Worm (Caenorhabditis elegans) whole organism, L4 larva: ENCODE measurements around the gene nspc-3.
"Not testable (repeated sequence)": the region's sequence is repeated elsewhere in the genome, so short reads cannot be mapped to it uniquely, and the experiment has no call there.

Source experiments
- D1046.2 ChIP-seq: fragments of 200-800 bp; sonication (Bioruptor generic); IDR thresholded peaks from 2 replicates; pipeline ENCODE4 v1.3.6; 2022; ENCODE audit warnings: missing genetic modification characterization, missing compliant biosample characterization
- F26F4.8 ChIP-seq: fragments of 200-800 bp; sonication (Bioruptor generic); conservative IDR thresholded peaks from 2 replicates; pipeline ENCODE4 v1.3.6; 2022; ENCODE audit warnings: missing genetic modification characterization, missing compliant biosample characterization
- R02D3.7 ChIP-seq: fragments of 150-350 bp; sonication (generic microtip); optimal IDR thresholded peaks from 3 replicates; lab custom pipeline; 2014; ENCODE audit warnings: missing biosample characterization, missing genetic modification characterization
- T20F7.1 ChIP-seq: fragments of 200-800 bp; sonication (Bioruptor generic); optimal IDR thresholded peaks from 2 replicates; lab custom pipeline; 2018; ENCODE audit warnings: mild to moderate bottlenecking, missing genetic modification characterization, missing compliant biosample characterization
- Y105C5A.15 ChIP-seq: fragments of 200-800 bp; sonication (Bioruptor generic); IDR thresholded peaks from 2 replicates; pipeline ENCODE4 v1.3.6; 2022; ENCODE audit warnings: missing genetic modification characterization, missing compliant biosample characterization
- Y5F2A.4 ChIP-seq: fragments of 200-800 bp; sonication (Bioruptor generic); optimal IDR thresholded peaks from 2 replicates; lab custom pipeline; 2018; ENCODE audit warnings: mild to moderate bottlenecking, missing genetic modification characterization, missing compliant biosample characterization
- ZK546.5 ChIP-seq, 2 experiments: sonication (generic microtip); optimal IDR thresholded peaks; 2 replicates each; lab custom pipeline; 2017; ENCODE audit warnings: missing biosample characterization in 2 of 2, missing genetic modification characterization in 2 of 2
- ceh-32 ChIP-seq: sonication (generic microtip); optimal IDR thresholded peaks from 2 replicates; lab custom pipeline; 2016; ENCODE audit warnings: mild to moderate bottlenecking, missing genetic modification characterization, missing compliant biosample characterization; ENCODE audit not compliant: poor library complexity
- ces-1 ChIP-seq: fragments of 150-350 bp; sonication (generic microtip); optimal IDR thresholded peaks from 4 replicates; lab custom pipeline; 2014; ENCODE audit warnings: missing biosample characterization, missing genetic modification reagents, missing genetic modification characterization
- ctbp-1 ChIP-seq: fragments of 200-800 bp; sonication (Bioruptor generic); IDR thresholded peaks from 2 replicates; pipeline ENCODE4 v1.3.6; 2022; ENCODE audit warnings: missing genetic modification reagents, missing genetic modification characterization, missing compliant biosample characterization
- daf-12 ChIP-seq: fragments of 150-350 bp; optimal IDR thresholded peaks from 2 replicates; lab custom pipeline; 2014; ENCODE audit warnings: missing biosample characterization, missing genetic modification reagents, missing genetic modification characterization
- daf-16 ChIP-seq, 3 experiments: sonication (generic microtip); optimal IDR thresholded peaks; 2 replicates each; lab custom pipeline; 2016 to 2017; ENCODE audit warnings: missing genetic modification characterization in 3 of 3, missing genetic modification reagents in 3 of 3, mild to moderate bottlenecking in 2 of 3, missing compliant biosample characterization in 2 of 3, missing biosample characterization in 1 of 3, moderate library complexity in 1 of 3
- dmd-8 ChIP-seq: fragments of 200-800 bp; sonication (Bioruptor generic); IDR thresholded peaks from 2 replicates; pipeline ENCODE4 v1.3.6; 2022; ENCODE audit warnings: missing genetic modification characterization, missing compliant biosample characterization
- duxl-1 ChIP-seq: sonication (generic microtip); optimal IDR thresholded peaks from 2 replicates; lab custom pipeline; 2016; ENCODE audit warnings: mild to moderate bottlenecking, missing genetic modification characterization, moderate library complexity, missing compliant biosample characterization; ENCODE audit not compliant: poor library complexity
- gei-8 ChIP-seq: fragments of 200-800 bp; sonication (Bioruptor generic); optimal IDR thresholded peaks from 2 replicates; lab custom pipeline; 2018; ENCODE audit warnings: mild to moderate bottlenecking, missing genetic modification characterization, missing compliant biosample characterization
- hif-1 ChIP-seq, 2 experiments: sonication (generic microtip); optimal IDR thresholded peaks; 2 replicates each; lab custom pipeline; 2016 to 2017; ENCODE audit warnings: missing compliant biosample characterization in 2 of 2, missing genetic modification characterization in 2 of 2, missing genetic modification reagents in 2 of 2, missing genotype in 2 of 2, mild to moderate bottlenecking in 1 of 2
- hlh-11 ChIP-seq: fragments of 200-800 bp; sonication (Bioruptor generic); optimal IDR thresholded peaks from 2 replicates; lab custom pipeline; 2018; ENCODE audit warnings: mild to moderate bottlenecking, missing genetic modification characterization, missing compliant biosample characterization
- lim-7 ChIP-seq: fragments of 200-800 bp; sonication (Bioruptor generic); IDR thresholded peaks from 2 replicates; pipeline ENCODE4 v1.3.6; 2022; ENCODE audit warnings: missing genetic modification characterization, missing compliant biosample characterization
- lin-1 ChIP-seq: fragments of 200-800 bp; sonication (Bioruptor generic); IDR thresholded peaks from 2 replicates; pipeline ENCODE4 v1.3.6; 2022; ENCODE audit warnings: missing genetic modification reagents, missing genetic modification characterization, missing compliant biosample characterization
- lin-15B ChIP-seq: fragments of 150-350 bp; sonication (generic microtip); optimal IDR thresholded peaks from 3 replicates; lab custom pipeline; 2014; ENCODE audit warnings: missing biosample characterization, missing genetic modification characterization
- lin-38 ChIP-seq: fragments of 200-800 bp; sonication (Bioruptor generic); IDR thresholded peaks from 2 replicates; pipeline ENCODE4 v1.3.6; 2022; ENCODE audit warnings: missing genetic modification reagents, missing genetic modification characterization, missing compliant biosample characterization
- lin-39 ChIP-seq: fragments of 150-350 bp; optimal IDR thresholded peaks from 2 replicates; lab custom pipeline; 2014; ENCODE audit warnings: missing biosample characterization, missing genetic modification reagents, missing genetic modification characterization
- lsy-2 ChIP-seq, 2 experiments: fragments of 150-350 bp in 1 of 2; sonication (generic microtip) in 1 of 2; optimal IDR thresholded peaks; 2 replicates each; lab custom pipeline; 2014 to 2017; ENCODE audit warnings: missing biosample characterization in 2 of 2, missing genetic modification characterization in 2 of 2
- madf-5 ChIP-seq, 2 experiments: fragments of 200-800 bp; sonication (Bioruptor generic); IDR thresholded peaks; 2 replicates each; pipeline ENCODE4 v1.3.6; 2022; ENCODE audit warnings: missing compliant biosample characterization in 2 of 2, missing genetic modification characterization in 2 of 2
- madf-9 ChIP-seq: fragments of 200-800 bp; sonication (Bioruptor generic); conservative IDR thresholded peaks from 2 replicates; pipeline ENCODE4 v1.3.6; 2022; ENCODE audit warnings: missing genetic modification reagents, missing genetic modification characterization, missing compliant biosample characterization
- mdt-29 ChIP-seq: fragments of 200-800 bp; sonication (Bioruptor generic); IDR thresholded peaks from 2 replicates; pipeline ENCODE4 v1.3.6; 2022; ENCODE audit warnings: missing genetic modification reagents, missing genetic modification characterization, missing compliant biosample characterization
- mep-1 ChIP-seq: fragments of 150-350 bp; sonication (generic microtip); optimal IDR thresholded peaks from 3 replicates; lab custom pipeline; 2014; ENCODE audit warnings: missing biosample characterization, missing genetic modification characterization
- nhr-102 ChIP-seq: sonication (generic microtip); optimal IDR thresholded peaks from 2 replicates; lab custom pipeline; 2016; ENCODE audit warnings: mild to moderate bottlenecking, missing genetic modification characterization, moderate library complexity, missing compliant biosample characterization
- nhr-111 ChIP-seq: fragments of 200-800 bp; sonication (Bioruptor generic); optimal IDR thresholded peaks from 2 replicates; lab custom pipeline; 2018; ENCODE audit warnings: mild to moderate bottlenecking, missing genetic modification characterization, missing compliant biosample characterization
- nhr-237 ChIP-seq: sonication (generic microtip); optimal IDR thresholded peaks from 2 replicates; lab custom pipeline; 2017; ENCODE audit warnings: missing biosample characterization, missing genetic modification characterization
- nhr-25 ChIP-seq: sonication (generic microtip); optimal IDR thresholded peaks from 2 replicates; lab custom pipeline; 2017; ENCODE audit warnings: missing genetic modification characterization, mild to moderate bottlenecking, missing compliant biosample characterization, antibody characterized with exemption, moderate library complexity, borderline replicate concordance; ENCODE audit not compliant: insufficient read depth
- nhr-42 ChIP-seq: fragments of 200-800 bp; sonication (Bioruptor generic); IDR thresholded peaks from 2 replicates; pipeline ENCODE4 v1.3.6; 2022; ENCODE audit warnings: missing genetic modification characterization, missing compliant biosample characterization
- nhr-6 ChIP-seq: fragments of 150-350 bp; optimal IDR thresholded peaks from 2 replicates; lab custom pipeline; 2014; ENCODE audit warnings: missing biosample characterization, missing genetic modification characterization
- nhr-76 ChIP-seq: fragments of 150-350 bp; optimal IDR thresholded peaks from 2 replicates; lab custom pipeline; 2014; ENCODE audit warnings: missing biosample characterization, missing genetic modification characterization
- php-3 ChIP-seq: fragments of 200-800 bp; sonication (Bioruptor generic); IDR thresholded peaks from 2 replicates; pipeline ENCODE4 v1.3.6; 2022; ENCODE audit warnings: missing genetic modification reagents, missing genetic modification characterization, missing compliant biosample characterization
- sdz-12 ChIP-seq: fragments of 200-800 bp; sonication (Bioruptor generic); optimal IDR thresholded peaks from 2 replicates; lab custom pipeline; 2018; ENCODE audit warnings: mild to moderate bottlenecking, missing genetic modification characterization, missing compliant biosample characterization
- set-16 ChIP-seq: fragments of 200-800 bp; sonication (Bioruptor generic); IDR thresholded peaks from 2 replicates; pipeline ENCODE4 v1.3.6; 2022; ENCODE audit warnings: missing genetic modification reagents, missing genetic modification characterization, missing compliant biosample characterization
- snpc-4 ChIP-seq: fragments of 150-350 bp; optimal IDR thresholded peaks from 2 replicates; lab custom pipeline; 2014; ENCODE audit warnings: missing biosample characterization, missing genetic modification characterization
- tag-97 ChIP-seq: fragments of 200-800 bp; sonication (Bioruptor generic); IDR thresholded peaks from 2 replicates; pipeline ENCODE4 v1.3.6; 2022; ENCODE audit warnings: missing genetic modification characterization, missing compliant biosample characterization
- tra-1 ChIP-seq: fragments of 200-800 bp; sonication (Bioruptor generic); IDR thresholded peaks from 2 replicates; pipeline ENCODE4 v1.3.6; 2022; ENCODE audit warnings: missing genetic modification reagents, missing genetic modification characterization, missing compliant biosample characterization
- unc-130 ChIP-seq: sonication (generic microtip); optimal IDR thresholded peaks from 2 replicates; lab custom pipeline; 2016; ENCODE audit warnings: missing genetic modification reagents, missing genetic modification characterization, missing compliant biosample characterization
- unc-62 ChIP-seq, 3 experiments: fragments of 150-350 bp in 1 of 3; sonication (generic microtip); optimal IDR thresholded peaks in 2 of 3; peaks in 1 of 3; 1 replicate in 1 of 3; 2 replicates in 2 of 3; lab custom pipeline; 2014 to 2017; ENCODE audit warnings: missing biosample characterization in 3 of 3, missing genetic modification characterization in 3 of 3, missing genetic modification reagents in 3 of 3, missing genotype in 1 of 3

Gene nspc-3

DNA sequence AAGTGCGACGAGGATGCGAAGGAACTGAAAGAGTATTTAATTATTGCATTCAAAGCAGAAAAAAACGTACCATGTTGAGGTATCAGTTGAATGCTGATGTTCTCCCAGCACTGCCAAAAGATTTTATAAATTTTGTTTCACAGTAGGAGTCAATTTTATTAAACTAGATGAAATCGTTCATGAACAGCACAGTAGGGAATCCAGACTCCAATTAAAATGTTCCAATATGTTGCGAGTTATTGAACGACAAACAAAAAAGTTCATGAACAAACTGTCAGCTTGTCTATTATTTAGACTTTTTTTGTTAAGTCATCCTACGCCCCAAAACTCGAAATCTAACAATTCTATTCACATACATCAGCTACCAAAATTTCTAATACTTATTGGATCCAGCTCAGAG is 1.9 kb upstream of the nspc-3 start, which contains the start of gene nspc-1:
Gene nspc-1 (minus strand): TSS at position 101 of the 400 bp plus-strand sequence.
- not testable (repeated sequence) for TF ChIP-seq F26F4.8 (GFP tag; lab: Robert Waterston, UW); nhr-42 (GFP tag; lab: Robert Waterston, UW); nhr-237 (tag; lab: Kevin White, UChicago)

DNA sequence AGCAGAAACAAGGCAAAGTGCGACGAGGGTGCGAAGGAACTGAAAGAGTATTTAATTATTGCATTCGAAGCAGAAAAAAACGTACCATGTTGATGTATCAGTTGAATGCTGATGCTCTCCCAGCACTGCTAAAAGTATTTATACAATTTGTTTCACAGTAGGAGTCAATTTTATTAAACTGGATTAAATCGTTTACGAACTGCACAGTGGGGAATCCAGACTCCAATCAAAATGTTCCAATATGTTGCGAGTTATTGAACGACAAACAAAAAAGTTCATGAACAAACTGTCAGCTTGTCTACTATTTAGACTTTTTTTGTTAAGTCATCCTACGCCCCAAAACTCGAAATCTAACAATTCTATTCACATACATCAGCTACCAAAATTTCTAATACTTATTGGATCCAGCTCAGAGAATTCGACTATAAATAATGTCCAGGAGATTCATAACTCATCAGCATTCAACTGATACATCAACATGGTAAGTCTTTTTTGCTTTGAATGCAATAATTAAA is 1.4 kb downstream of the nspc-3 start, which contains the start of the genes nspc-4 and nspc-5:
Gene nspc-4 (minus strand): TSS at position 101 of the 515 bp plus-strand sequence.
Gene nspc-5 (plus strand): TSS at position 465 of the 515 bp plus-strand sequence.
- not testable (repeated sequence) for TF ChIP-seq tag-97 (GFP tag; lab: Robert Waterston, UW); madf-9; gei-8

DNA sequence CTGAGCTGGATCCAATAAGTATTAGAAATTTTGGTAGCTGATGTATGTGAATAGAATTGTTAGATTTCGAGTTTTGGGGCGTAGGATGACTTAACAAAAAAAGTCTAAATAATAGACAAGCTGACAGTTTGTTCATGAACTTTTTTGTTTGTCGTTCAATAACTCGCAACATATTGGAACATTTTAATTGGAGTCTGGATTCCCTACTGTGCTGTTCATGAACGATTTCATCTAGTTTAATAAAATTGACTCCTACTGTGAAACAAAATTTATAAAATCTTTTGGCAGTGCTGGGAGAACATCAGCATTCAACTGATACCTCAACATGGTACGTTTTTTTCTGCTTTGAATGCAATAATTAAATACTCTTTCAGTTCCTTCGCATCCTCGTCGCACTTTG is 4.7 kb downstream of the nspc-3 start, which contains the start of gene nspc-7:
Gene nspc-7 (plus strand): TSS at position 301 of the 400 bp plus-strand sequence.
- TF ChIP-seq T20F7.1 (GFP tag; lab: Kevin White, UChicago); sdz-12 (GFP tag; lab: Kevin White, UChicago); unc-62 (GFP tag; optimal IDR thresholded peaks at IDR 0.05 in 1 of 2; lab: Kevin White, UChicago); unc-62 (tag; optimal IDR thresholded peaks at IDR 0.05; lab: Kevin White, UChicago): not testable (repeated sequence)

DNA sequence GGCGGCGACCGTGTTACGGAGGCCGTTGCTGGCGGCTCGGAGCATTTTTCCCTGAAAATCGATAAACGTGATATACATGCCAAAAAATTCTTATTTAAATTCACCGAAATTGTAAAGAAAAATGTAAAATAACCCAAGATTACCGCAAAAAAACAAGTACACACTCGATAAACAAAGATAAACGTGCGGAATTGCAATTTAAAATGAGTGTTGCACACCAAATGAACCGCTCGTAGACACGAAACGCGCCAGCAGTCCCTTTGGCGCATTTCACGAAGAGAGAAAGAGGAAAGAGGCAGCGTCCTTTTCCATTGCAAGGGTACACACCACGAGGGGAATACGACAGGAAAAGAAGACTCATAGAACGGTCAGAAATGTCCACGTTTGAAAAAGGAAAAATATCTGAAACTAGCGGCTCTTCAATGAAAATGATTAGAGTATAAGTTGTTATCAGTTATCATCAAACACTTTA is 9.1 kb downstream of the nspc-3 start, which contains the start of gene sdha-1:
Gene sdha-1 (minus strand): TSS at position 51 of the 472 bp plus-strand sequence.
- no peak for TF ChIP-seq nhr-111 (GFP tag; lab: Kevin White, UChicago)
- TF ChIP-seq duxl-1 (tag; lab: Kevin White, UChicago), result peak; percentile 66
- no peak for TF ChIP-seq php-3 (GFP tag; lab: Robert Waterston, UW)
- peak; percentile 46 for TF ChIP-seq nhr-6 (tag; lab: Kevin White, UChicago)
- TF ChIP-seq daf-12 (tag; lab: Kevin White, UChicago), result no peak
- TF ChIP-seq D1046.2 (GFP tag; lab: Robert Waterston, UW), result no peak
- peak; percentile 97 for TF ChIP-seq mep-1
- no peak for TF ChIP-seq madf-5 (GFP tag; IDR thresholded peaks at IDR 0.05; lab: Robert Waterston, UW)
- no peak for TF ChIP-seq ZK546.5 (tag; optimal IDR thresholded peaks at IDR 0.05; lab: Kevin White, UChicago)
- TF ChIP-seq lim-7 (GFP tag; lab: Robert Waterston, UW), result no peak
- no peak for TF ChIP-seq Y5F2A.4 (GFP tag; lab: Kevin White, UChicago)
- no peak for TF ChIP-seq ces-1 (GFP tag; lab: Kevin White, UChicago)
- TF ChIP-seq snpc-4, result no peak
- no peak for TF ChIP-seq lin-1 (GFP tag; lab: Robert Waterston, UW)
- TF ChIP-seq lin-38 (GFP tag; lab: Robert Waterston, UW), result peak; percentile 75
- TF ChIP-seq gei-8, result no peak
- TF ChIP-seq hif-1 (tag; optimal IDR thresholded peaks at IDR 0.05; lab: Kevin White, UChicago), result peak; percentile 93 to 100
- TF ChIP-seq unc-130, result no peak
- peak; percentile 79 for TF ChIP-seq ctbp-1 (GFP tag; lab: Robert Waterston, UW)
- TF ChIP-seq tra-1 (GFP tag; lab: Robert Waterston, UW), result peak; percentile 86
- no peak for TF ChIP-seq lin-39 (tag; lab: Kevin White, UChicago)
- TF ChIP-seq Y105C5A.15 (GFP tag; lab: Robert Waterston, UW), result no peak
- TF ChIP-seq hlh-11 (tag; lab: Kevin White, UChicago), result peak; percentile 96
- TF ChIP-seq lsy-2 (tag; optimal IDR thresholded peaks at IDR 0.05; lab: Kevin White, UChicago), result peak; percentile 62 to 91
- peak; percentile 3 for TF ChIP-seq nhr-25 (tag; lab: Kevin White, UChicago)
- TF ChIP-seq mdt-29 (GFP tag; lab: Robert Waterston, UW), result no peak
- TF ChIP-seq R02D3.7 (tag; lab: Kevin White, UChicago), result no peak
- TF ChIP-seq dmd-8 (GFP tag; lab: Robert Waterston, UW), result no peak
- TF ChIP-seq set-16 (GFP tag; lab: Robert Waterston, UW), result no peak
- TF ChIP-seq nhr-102 (tag; lab: Kevin White, UChicago), result peak; percentile 72
- peak in 1 of 2 experiments; percentile 56 for TF ChIP-seq daf-16 (GFP tag; optimal IDR thresholded peaks at IDR 0.05; lab: Kevin White, UChicago)
- peak; percentile 93 for TF ChIP-seq daf-16 (tag; optimal IDR thresholded peaks at IDR 0.05; lab: Kevin White, UChicago)
- no peak for TF ChIP-seq ceh-32
- TF ChIP-seq nhr-76, result no peak
- no peak for TF ChIP-seq lin-15B
